Fruit fly (Drosophila melanogaster) Kc167 (cell line): ENCODE measurements around the gene zye.

Source experiments
- Sin3A ChIP-seq: fragments of >200 bp; optimal IDR thresholded peaks from 2 replicates; lab custom pipeline; 2018; ENCODE audit warnings: missing external identifiers
- h ChIP-seq: fragments of >200 bp; optimal IDR thresholded peaks from 3 replicates; lab custom pipeline; 2018; ENCODE audit warnings: missing external identifiers
- insv ChIP-seq: fragments of >200 bp; optimal IDR thresholded peaks from 3 replicates; lab custom pipeline; 2018; ENCODE audit warnings: missing external identifiers
- psq ChIP-seq: fragments of >200 bp; optimal IDR thresholded peaks from 2 replicates; lab custom pipeline; 2017; ENCODE audit warnings: missing external identifiers
- ttk ChIP-seq: sonication (Bioruptor generic); optimal IDR thresholded peaks from 2 replicates; lab custom pipeline; 2017; ENCODE audit warnings: missing external identifiers

dm6 chr3L:20427449-20427848 is 14.0 kb downstream of the zye start, which contains the start of gene CG5274:
- TF ChIP-seq ttk, result no peak
- no peak for TF ChIP-seq h
- no peak for TF ChIP-seq psq (lab: Kevin White, UChicago)
- TF ChIP-seq Sin3A (lab: Kevin White, UChicago), result no peak
- no peak for TF ChIP-seq insv (lab: Kevin White, UChicago)
